Fruit fly (Drosophila melanogaster) whole organism, adult: ENCODE results near the gene mab-21.

ENCODE experiments used
- CG11617 ChIP-seq: fragments of 200-800 bp; sonication (Bioruptor generic); optimal IDR thresholded peaks from 2 replicates; lab custom pipeline; 2017; ENCODE audit warnings: mild to moderate bottlenecking, missing biosample characterization, missing genetic modification reagents, missing genetic modification characterization
- CG12768 ChIP-seq: fragments of 200-800 bp; sonication (Bioruptor generic); optimal IDR thresholded peaks from 2 replicates; lab custom pipeline; 2017; ENCODE audit warnings: missing biosample characterization, missing genetic modification characterization, mild to moderate bottlenecking, moderate library complexity, missing genetic modification reagents
- CG14711 ChIP-seq: fragments of 200-800 bp; sonication (Bioruptor generic); optimal IDR thresholded peaks from 2 replicates; lab custom pipeline; 2018; ENCODE audit warnings: missing biosample characterization, mild to moderate bottlenecking, missing genetic modification characterization, moderate library complexity
- CG1620 ChIP-seq: fragments of 200-800 bp; sonication (Bioruptor generic); optimal IDR thresholded peaks from 2 replicates; lab custom pipeline; 2016; ENCODE audit warnings: missing biosample characterization, missing genetic modification characterization
- CG33017 ChIP-seq: fragments of 200-800 bp; sonication (Bioruptor generic); optimal IDR thresholded peaks from 2 replicates; lab custom pipeline; 2018; ENCODE audit warnings: missing biosample characterization, mild to moderate bottlenecking, missing genetic modification characterization, moderate library complexity
- CG5204 ChIP-seq: fragments of 200-800 bp; sonication (Bioruptor generic); optimal IDR thresholded peaks from 2 replicates; lab custom pipeline; 2016; ENCODE audit warnings: missing biosample characterization, missing genetic modification characterization
- CG7045 ChIP-seq: fragments of 200-800 bp; sonication (Bioruptor generic); optimal IDR thresholded peaks from 2 replicates; lab custom pipeline; 2017; ENCODE audit warnings: missing biosample characterization, mild to moderate bottlenecking, missing genetic modification characterization
- CG7101 ChIP-seq: fragments of 200-800 bp; sonication (Bioruptor generic); optimal IDR thresholded peaks from 2 replicates; lab custom pipeline; 2018; ENCODE audit warnings: missing biosample characterization, mild to moderate bottlenecking, missing genetic modification characterization, moderate library complexity
- Clk ChIP-seq: fragments of 200-800 bp; sonication (Bioruptor generic); optimal IDR thresholded peaks from 2 replicates; lab custom pipeline; 2017; ENCODE audit warnings: missing biosample characterization, missing genetic modification characterization
- Crg-1 ChIP-seq: fragments of 200-800 bp; sonication (Bioruptor generic); optimal IDR thresholded peaks from 2 replicates; lab custom pipeline; 2016; ENCODE audit warnings: missing biosample characterization, missing genetic modification characterization
- Hr96 ChIP-seq: fragments of 200-800 bp; sonication (Bioruptor generic); optimal IDR thresholded peaks from 2 replicates; lab custom pipeline; 2016; ENCODE audit warnings: missing biosample characterization, missing genetic modification characterization
- Mnt ChIP-seq: fragments of 200-800 bp; sonication (Bioruptor generic); optimal IDR thresholded peaks from 2 replicates; lab custom pipeline; 2016; ENCODE audit warnings: missing biosample characterization, mild to moderate bottlenecking, missing genetic modification characterization
- bab1 ChIP-seq: fragments of 200-800 bp; sonication (Bioruptor generic); optimal IDR thresholded peaks from 3 replicates; lab custom pipeline; 2019; ENCODE audit warnings: missing biosample characterization, mild to moderate bottlenecking, missing genetic modification characterization, moderate library complexity
- cic ChIP-seq: fragments of 200-800 bp; sonication (Bioruptor generic); optimal IDR thresholded peaks from 2 replicates; lab custom pipeline; 2017; ENCODE audit warnings: missing biosample characterization, mild to moderate bottlenecking, missing genetic modification characterization, moderate library complexity
- cnc ChIP-seq, 2 experiments: fragments of >200 bp; optimal IDR thresholded peaks; 2 replicates each; lab custom pipeline; 2017
- kay ChIP-seq: fragments of 200-800 bp; sonication (Bioruptor generic); peaks from one replicate; lab custom pipeline; 2016; ENCODE audit warnings: missing biosample characterization, missing genetic modification characterization, borderline replicate concordance
- ovo ChIP-seq: fragments of 200-800 bp; sonication (Bioruptor generic); optimal IDR thresholded peaks from 2 replicates; lab custom pipeline; 2016; ENCODE audit warnings: missing biosample characterization, missing genetic modification characterization
- pad ChIP-seq: fragments of 200-800 bp; sonication (Bioruptor generic); optimal IDR thresholded peaks from 3 replicates; lab custom pipeline; 2017; ENCODE audit warnings: missing biosample characterization, missing genetic modification characterization, mild to moderate bottlenecking, moderate library complexity, missing genetic modification reagents
- tj ChIP-seq: fragments of 200-800 bp; sonication (Bioruptor generic); optimal IDR thresholded peaks from 3 replicates; lab custom pipeline; 2017; ENCODE audit warnings: missing biosample characterization, mild to moderate bottlenecking, missing genetic modification characterization, moderate library complexity
- toe ChIP-seq: fragments of 200-800 bp; sonication (Bioruptor generic); optimal IDR thresholded peaks from 2 replicates; lab custom pipeline; 2016; ENCODE audit warnings: missing biosample characterization, missing genetic modification characterization

The mab-21 gene

DNA sequence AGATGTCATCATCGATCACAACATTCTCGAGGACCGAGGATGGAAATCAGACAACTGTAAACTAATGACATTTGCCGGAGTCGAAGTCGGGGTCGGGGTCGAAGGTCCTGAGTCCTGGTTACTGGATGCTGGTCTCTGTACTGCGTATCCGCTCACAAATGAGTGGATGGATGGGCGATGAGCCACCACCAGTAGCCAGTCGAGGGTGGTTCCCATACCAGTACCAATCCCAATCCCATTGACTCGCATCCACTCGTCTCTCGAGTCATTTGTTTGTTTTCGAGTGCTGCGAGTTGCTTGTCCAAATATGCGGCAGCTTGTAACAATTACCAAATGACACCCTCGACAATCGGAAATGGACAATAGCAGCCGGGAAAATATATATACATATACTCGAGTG, 19.8 kb upstream of the mab-21 start:
- TF ChIP-seq ovo (GFP tag; lab: Kevin White, UChicago) = no peak
- TF ChIP-seq CG11617 = no peak
- TF ChIP-seq CG33017 (tag; lab: Kevin White, UChicago) = no peak
- TF ChIP-seq CG7045 (GFP tag; lab: Kevin White, UChicago) = no peak
- TF ChIP-seq bab1 (GFP tag; lab: Kevin White, UChicago) = no peak
- no peak for TF ChIP-seq toe

DNA sequence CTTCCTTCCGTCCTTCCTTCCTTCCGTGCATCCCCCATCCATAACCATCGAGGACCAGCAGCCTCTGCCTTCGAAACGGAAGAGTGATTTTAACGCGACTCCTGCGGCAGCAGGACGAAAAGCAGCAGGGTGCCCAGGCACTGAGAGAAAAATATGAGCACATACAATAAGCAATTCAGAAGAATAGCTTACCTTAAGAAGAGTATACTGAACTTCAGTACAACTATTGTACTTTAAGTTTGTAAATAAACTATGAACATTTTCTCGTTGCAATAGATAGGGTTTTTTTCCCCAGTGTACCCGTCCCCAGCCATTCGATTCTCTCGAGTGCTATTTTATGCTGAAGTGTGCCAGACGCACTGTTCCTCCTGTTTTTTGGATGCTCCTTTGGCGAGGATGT, 18.7 kb upstream of the mab-21 start:
- TF ChIP-seq bab1 (GFP tag; lab: Kevin White, UChicago) = no peak
- TF ChIP-seq kay (GFP tag; lab: Kevin White, UChicago) = no peak
- no peak for TF ChIP-seq CG33017 (tag; lab: Kevin White, UChicago)
- TF ChIP-seq Crg-1 (GFP tag; lab: Kevin White, UChicago) = no peak
- TF ChIP-seq Mnt (GFP tag; lab: Kevin White, UChicago) = no peak

DNA sequence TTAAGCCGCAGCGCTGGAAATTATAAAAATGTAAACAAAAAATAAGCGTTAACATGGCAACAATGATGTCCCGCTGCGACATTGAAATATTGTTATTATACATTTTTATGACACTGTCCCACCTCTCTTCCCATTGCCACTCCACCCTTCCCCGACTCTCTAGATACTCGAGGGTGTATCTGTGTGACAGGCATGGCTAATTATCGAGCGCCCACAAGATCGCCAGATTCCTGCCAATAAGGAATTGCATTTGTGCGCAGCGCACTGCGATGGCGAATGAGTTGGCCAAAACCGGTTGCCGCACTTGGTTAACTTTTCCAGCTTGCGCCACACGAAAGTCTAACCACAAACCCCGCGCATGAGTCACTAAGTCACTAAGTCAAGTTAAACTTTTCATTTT, 17.6 kb upstream of the mab-21 start:
- TF ChIP-seq CG5204 (no peak), CG33017 (tag; lab: Kevin White, UChicago) (no peak), Clk (GFP tag; lab: Kevin White, UChicago) (no peak), Mnt (GFP tag; lab: Kevin White, UChicago) (no peak), CG12768 (GFP tag; lab: Kevin White, UChicago) (no peak), cnc (optimal IDR thresholded peaks at IDR 0.05; lab: Kevin White, UChicago) (no peak), cic (GFP tag; lab: Kevin White, UChicago) (no peak), kay (GFP tag; lab: Kevin White, UChicago) (no peak), tj (GFP tag; lab: Kevin White, UChicago) (no peak), Hr96 (GFP tag; lab: Kevin White, UChicago) (no peak), Crg-1 (GFP tag; lab: Kevin White, UChicago) (no peak), CG14711 (tag; lab: Kevin White, UChicago) (no peak), CG1620 (GFP tag; lab: Kevin White, UChicago) (no peak), CG7045 (GFP tag; lab: Kevin White, UChicago) (no peak), bab1 (GFP tag; lab: Kevin White, UChicago) (no peak), toe (no peak), pad (GFP tag; lab: Kevin White, UChicago) (no peak)

DNA sequence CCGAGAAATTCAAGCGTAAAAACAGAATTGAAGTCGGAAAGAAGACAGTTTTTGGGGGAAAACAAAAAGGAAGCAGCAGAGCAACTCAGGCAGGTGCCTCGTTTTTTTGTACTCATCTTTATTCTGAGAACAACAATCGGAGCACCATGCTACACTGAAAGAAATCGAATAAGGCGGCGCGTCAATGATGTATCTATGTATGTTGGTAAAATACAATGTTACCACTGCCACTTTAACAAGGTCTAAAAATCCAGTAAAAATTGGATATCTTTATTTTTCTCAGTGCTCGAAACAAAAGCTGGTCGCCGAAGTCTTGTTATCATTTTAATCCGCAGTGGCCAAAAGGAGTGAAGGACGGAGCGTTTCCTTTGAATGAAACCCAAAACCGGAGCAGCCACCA, 17.0 kb upstream of the mab-21 start:
- TF ChIP-seq CG7101 (tag; lab: Kevin White, UChicago) = no peak
- no peak for TF ChIP-seq CG33017 (tag; lab: Kevin White, UChicago)
- TF ChIP-seq CG14711 (tag; lab: Kevin White, UChicago) = no peak
- TF ChIP-seq Mnt (GFP tag; lab: Kevin White, UChicago) = no peak
- no peak for TF ChIP-seq cnc (optimal IDR thresholded peaks at IDR 0.05; lab: Kevin White, UChicago)
- TF ChIP-seq bab1 (GFP tag; lab: Kevin White, UChicago) = no peak
- no peak for TF ChIP-seq kay (GFP tag; lab: Kevin White, UChicago)
- TF ChIP-seq cic (GFP tag; lab: Kevin White, UChicago) = no peak
- TF ChIP-seq Crg-1 (GFP tag; lab: Kevin White, UChicago) = no peak
- TF ChIP-seq Clk (GFP tag; lab: Kevin White, UChicago) = no peak
- TF ChIP-seq ovo (GFP tag; lab: Kevin White, UChicago) = no peak
- TF ChIP-seq tj (GFP tag; lab: Kevin White, UChicago) = no peak
- TF ChIP-seq toe = no peak
- no peak for TF ChIP-seq CG11617
- TF ChIP-seq Hr96 (GFP tag; lab: Kevin White, UChicago) = no peak
- no peak for TF ChIP-seq CG7045 (GFP tag; lab: Kevin White, UChicago)
- no peak for TF ChIP-seq CG12768 (GFP tag; lab: Kevin White, UChicago)
- TF ChIP-seq pad (GFP tag; lab: Kevin White, UChicago) = no peak
- no peak for TF ChIP-seq CG1620 (GFP tag; lab: Kevin White, UChicago)

DNA sequence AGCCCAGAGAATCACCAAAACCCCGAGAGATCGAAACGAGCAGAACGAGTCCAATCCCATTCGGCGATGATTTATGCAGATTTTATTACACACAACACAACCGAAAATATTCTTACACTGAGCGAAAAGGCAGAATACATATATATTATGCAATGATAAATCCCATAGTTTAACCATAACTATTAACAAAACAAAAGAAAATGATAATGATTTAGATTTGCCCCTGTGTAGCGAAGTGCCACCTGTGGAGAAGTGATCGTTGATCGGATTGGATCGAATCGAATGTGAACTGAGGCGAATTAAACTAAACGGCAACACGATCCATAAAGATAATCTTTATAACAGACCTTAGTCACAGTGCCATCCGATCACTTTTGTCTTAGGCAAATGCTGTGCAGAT, 16.0 kb upstream of the mab-21 start:
- TF ChIP-seq cnc (optimal IDR thresholded peaks at IDR 0.05; lab: Kevin White, UChicago) (no peak), CG12768 (GFP tag; lab: Kevin White, UChicago) (no peak), CG14711 (tag; lab: Kevin White, UChicago) (no peak), Crg-1 (GFP tag; lab: Kevin White, UChicago) (no peak), CG33017 (tag; lab: Kevin White, UChicago) (no peak)

DNA sequence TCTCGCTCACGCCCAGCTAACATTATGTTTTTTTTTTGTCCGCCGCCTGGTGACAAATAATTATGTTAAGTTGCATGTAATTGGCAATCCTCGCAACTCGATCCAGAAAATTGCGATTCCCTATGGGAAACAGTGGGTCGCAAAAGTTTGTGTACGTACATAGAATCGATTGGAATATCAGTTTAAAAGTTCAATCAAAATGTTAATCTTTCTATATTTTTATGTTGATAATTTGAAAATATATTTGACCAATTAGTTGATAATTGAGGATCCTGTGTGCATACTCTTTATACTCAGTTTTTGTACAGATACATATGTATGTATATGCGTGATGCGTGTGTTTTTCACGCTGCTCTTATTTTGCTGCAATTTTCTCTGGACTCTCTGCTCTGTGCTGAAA, 14.9 kb upstream of the mab-21 start:
- no peak for TF ChIP-seq Hr96 (GFP tag; lab: Kevin White, UChicago)

DNA sequence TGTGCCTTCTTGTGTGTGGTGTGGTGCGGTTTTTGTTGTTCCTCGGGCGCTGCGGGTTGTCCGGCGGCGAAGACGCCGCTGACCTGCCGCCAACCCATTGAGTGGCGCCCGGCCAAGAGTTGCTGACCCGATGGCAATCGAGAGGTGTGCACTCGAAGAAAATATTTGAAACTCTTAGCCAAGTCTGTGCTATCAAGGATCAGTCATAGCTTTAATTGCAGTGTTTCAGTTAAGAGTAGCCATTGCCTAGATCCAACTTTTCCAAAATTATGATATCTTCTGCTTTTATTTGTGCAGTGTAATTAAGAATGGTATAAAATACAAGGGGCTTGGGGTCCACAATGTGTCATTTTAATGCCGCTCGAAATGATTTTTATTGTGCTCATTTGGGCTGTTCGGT, 11.7 kb upstream of the mab-21 start:
- TF ChIP-seq cnc (optimal IDR thresholded peaks at IDR 0.05; lab: Kevin White, UChicago) (no peak), ovo (GFP tag; lab: Kevin White, UChicago) (no peak), Clk (GFP tag; lab: Kevin White, UChicago) (no peak), CG14711 (tag; lab: Kevin White, UChicago) (no peak), toe (no peak), kay (GFP tag; lab: Kevin White, UChicago) (no peak), CG7045 (GFP tag; lab: Kevin White, UChicago) (no peak), CG11617 (no peak), cic (GFP tag; lab: Kevin White, UChicago) (no peak), CG33017 (tag; lab: Kevin White, UChicago) (no peak)
